Fruit fly (Drosophila melanogaster) whole organism: ENCODE data around the gene borr.

ENCODE experiments used
- CG8478 ChIP-seq: fragments of >200 bp; optimal IDR thresholded peaks from 2 replicates; lab custom pipeline; 2018; ENCODE audit warnings: inconsistent platforms
- Dll ChIP-seq: fragments of >200 bp; optimal IDR thresholded peaks from 2 replicates; lab custom pipeline; 2017
- pan ChIP-seq: fragments of >200 bp; optimal IDR thresholded peaks from 2 replicates; lab custom pipeline; 2017
- psq ChIP-seq: fragments of >200 bp; optimal IDR thresholded peaks from 2 replicates; lab custom pipeline; 2017
- usp ChIP-seq: fragments of >200 bp; optimal IDR thresholded peaks from 2 replicates; lab custom pipeline; 2017; ENCODE audit warnings: missing biosample characterization, missing genetic modification characterization, mixed read lengths

DNA sequence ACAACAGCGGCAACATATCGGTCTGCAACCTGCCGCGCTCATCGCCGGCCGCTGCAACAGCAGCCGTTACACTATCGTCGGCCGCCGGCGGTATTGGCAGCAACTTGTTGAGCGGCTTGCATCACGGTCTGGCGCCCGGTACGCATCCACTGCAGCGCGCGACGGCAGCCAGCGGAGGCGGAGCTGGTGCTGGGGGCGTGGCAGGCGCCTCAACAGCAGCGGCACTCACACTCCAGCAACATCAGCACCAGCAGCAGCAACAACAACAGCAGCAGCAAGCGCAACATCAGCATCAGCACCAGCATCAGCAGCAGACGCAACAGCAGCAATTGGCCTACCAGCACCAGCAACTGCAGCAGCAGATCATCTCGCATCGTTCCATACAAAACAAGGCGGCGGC lies 18.8 kb downstream of the borr start:
- TF ChIP-seq psq (lab: Kevin White, UChicago) (no peak), CG8478 (lab: Kevin White, UChicago) (no peak), Dll (lab: Kevin White, UChicago) (no peak), usp (GFP tag; lab: Kevin White, UChicago) (no peak), pan (no peak)
